Worm (Caenorhabditis elegans) whole organism, young adult: ENCODE measurements around the gene F53F4.7.

Experiments used
- ama-1 ChIP-seq, 3 experiments: fragments of 150-350 bp in 1 of 3; sonication (generic microtip) in 2 of 3; optimal IDR thresholded peaks; 2 replicates each; lab custom pipeline; 2014 to 2018; ENCODE audit warnings: missing biosample characterization in 2 of 3, missing genetic modification characterization in 2 of 3, missing genetic modification reagents in 2 of 3
- cebp-1 ChIP-seq, 2 experiments: fragments of 200-800 bp in 1 of 2; sonication (Bioruptor generic) in 1 of 2; sonication (generic microtip) in 1 of 2; IDR thresholded peaks in 1 of 2; optimal IDR thresholded peaks in 1 of 2; 2 replicates each; pipeline versions ENCODE4 v1.3.6 to Lab custom; 2017 to 2022; ENCODE audit warnings: missing compliant biosample characterization in 2 of 2, missing genetic modification characterization in 2 of 2, mild to moderate bottlenecking in 1 of 2, missing genetic modification reagents in 1 of 2, moderate library complexity in 1 of 2
- hsf-1 ChIP-seq: fragments of 200-800 bp; sonication (Bioruptor generic); IDR thresholded peaks from 2 replicates; pipeline ENCODE4 v1.3.6; 2022; ENCODE audit warnings: missing genetic modification reagents, missing genetic modification characterization, missing compliant biosample characterization
- lin-40 ChIP-seq: sonication (generic microtip); optimal IDR thresholded peaks from 2 replicates; lab custom pipeline; 2016; ENCODE audit warnings: missing genetic modification characterization, mild to moderate bottlenecking, missing compliant biosample characterization, missing genotype, missing genetic modification reagents
- unc-62 ChIP-seq: fragments of 150-350 bp; optimal IDR thresholded peaks from 2 replicates; lab custom pipeline; 2014; ENCODE audit warnings: missing biosample characterization, missing genetic modification reagents, missing genetic modification characterization
- xnd-1 ChIP-seq: sonication (generic microtip); optimal IDR thresholded peaks from 2 replicates; lab custom pipeline; 2016; ENCODE audit warnings: missing genotype, missing genetic modification reagents, missing genetic modification characterization, missing compliant biosample characterization

- TF ChIP-seq cebp-1 (GFP tag; IDR thresholded peaks at IDR 0.05; lab: Robert Waterston, UW), result no peak
- TF ChIP-seq cebp-1 (tag; optimal IDR thresholded peaks at IDR 0.05; lab: Kevin White, UChicago), result no peak
- TF ChIP-seq xnd-1, result no peak
- no peak for TF ChIP-seq ama-1 (optimal IDR thresholded peaks at IDR 0.05; lab: Kevin White, UChicago)
- TF ChIP-seq ama-1 (GFP tag; optimal IDR thresholded peaks at IDR 0.05; lab: Kevin White, UChicago), result no peak
- TF ChIP-seq unc-62 (GFP tag; lab: Kevin White, UChicago), result no peak
- TF ChIP-seq lin-40, result no peak
- no peak for TF ChIP-seq hsf-1 (GFP tag; lab: Robert Waterston, UW)
Observed at ce11 chrV:13621720-13622119, 8.0 kb upstream of the F53F4.7 start, which contains the start of gene F53F4.16.
